Worm (Caenorhabditis elegans): Measurements from ENCODE around the gene acp-3.

DNA sequence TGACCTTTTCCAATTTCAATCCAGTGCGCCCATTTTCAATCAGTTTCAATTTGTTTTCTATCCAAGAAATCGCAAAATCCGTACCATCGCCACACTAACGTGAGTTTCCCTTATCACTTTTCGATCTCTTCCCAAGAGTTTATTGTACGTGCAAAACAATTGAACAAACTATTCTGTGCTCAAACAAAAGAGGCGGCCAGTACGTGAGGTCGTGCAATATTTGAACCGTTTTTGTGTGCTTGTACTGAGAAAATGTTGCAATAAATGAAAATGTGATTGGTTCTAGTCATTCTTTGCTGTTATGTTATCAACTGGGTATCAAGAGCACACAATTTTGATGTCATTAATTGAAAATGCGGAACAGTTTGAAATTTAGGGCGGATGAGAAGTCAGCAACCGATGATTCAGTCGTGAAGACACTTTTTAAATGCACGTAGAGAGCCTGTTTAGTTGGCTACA, 12.8 kb upstream of the acp-3 start, which contains the start of gene F22B5.4:
- TF ChIP-seq athp-1 (tag; optimal IDR thresholded peaks at IDR 0.05) (no peak), nhr-27 (tag; optimal IDR thresholded peaks at IDR 0.05) (no peak), madf-10 (tag; optimal IDR thresholded peaks at IDR 0.05) (no peak), zim-3 (tag; optimal IDR thresholded peaks at IDR 0.05) (no peak), ama-1 (optimal IDR thresholded peaks at IDR 0.05) (no peak), ama-1 (GFP tag; optimal IDR thresholded peaks at IDR 0.05) (no peak), snpc-4 (GFP tag; optimal IDR thresholded peaks at IDR 0.05) (no peak), snpc-4 (tag; optimal IDR thresholded peaks at IDR 0.05) (no peak), lin-40 (tag; optimal IDR thresholded peaks at IDR 0.05) (no peak)

All from whole organism, young adult.